Worm (Caenorhabditis elegans) whole organism, midembryonic: Measurements from ENCODE around the gene str-138.

Experiments
- cog-1 ChIP-seq: sonication (generic microtip); optimal IDR thresholded peaks from 2 replicates; lab custom pipeline; 2016; ENCODE audit warnings: missing genetic modification characterization, missing compliant biosample characterization
- flt-1 ChIP-seq: fragments of 200-800 bp; sonication (Bioruptor generic); IDR thresholded peaks from 2 replicates; pipeline ENCODE4 v1.3.6; 2022; ENCODE audit warnings: missing genetic modification characterization, missing compliant biosample characterization
- klf-2 ChIP-seq: fragments of 200-800 bp; sonication (Bioruptor generic); conservative IDR thresholded peaks from 2 replicates; pipeline ENCODE4 v1.3.6; 2022; ENCODE audit warnings: missing genetic modification reagents, missing genetic modification characterization, missing compliant biosample characterization
- med-1 ChIP-seq: sonication (generic microtip); optimal IDR thresholded peaks from 2 replicates; lab custom pipeline; 2017; ENCODE audit warnings: missing genetic modification characterization, mild to moderate bottlenecking, missing compliant biosample characterization, antibody characterized with exemption, missing genetic modification reagents; ENCODE audit not compliant: insufficient read depth
- ref-1 ChIP-seq: fragments of 200-800 bp; sonication (Bioruptor generic); conservative IDR thresholded peaks from 2 replicates; pipeline ENCODE4 v1.3.6; 2022; ENCODE audit warnings: missing genetic modification reagents, missing genetic modification characterization, missing compliant biosample characterization
- tab-1 ChIP-seq: fragments of 200-800 bp; sonication (Bioruptor generic); IDR thresholded peaks from 2 replicates; pipeline ENCODE4 v1.3.6; 2022; ENCODE audit warnings: missing genetic modification characterization, missing compliant biosample characterization
- ztf-29 ChIP-seq: fragments of 200-800 bp; sonication (Bioruptor generic); IDR thresholded peaks from 2 replicates; pipeline ENCODE4 v1.3.6; 2022; ENCODE audit warnings: missing genetic modification reagents, missing genetic modification characterization, missing compliant biosample characterization

DNA sequence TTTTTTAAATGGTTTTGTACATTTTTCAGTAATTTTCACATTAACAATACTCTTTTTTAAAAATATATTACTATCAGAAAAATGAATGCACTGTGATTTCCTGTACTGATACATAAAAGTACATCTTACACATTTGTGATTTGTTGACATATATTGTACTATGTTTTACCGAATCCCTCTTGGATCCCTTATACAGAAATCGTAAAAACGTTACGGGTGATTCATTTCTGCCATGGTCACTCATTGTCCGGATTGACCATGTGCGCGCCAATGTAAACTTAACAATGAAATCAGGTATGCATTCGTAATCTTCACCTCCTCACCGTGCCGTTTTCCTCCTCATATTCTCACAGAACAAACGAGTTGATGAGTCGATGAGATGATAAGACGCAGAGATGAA, 4.3 kb upstream of the str-138 start, which contains the start of gene ZC513.2:
- TF ChIP-seq cog-1 (tag; lab: Kevin White, UChicago), result no peak
- no peak for TF ChIP-seq flt-1 (GFP tag; lab: Robert Waterston, UW)
- no peak for TF ChIP-seq klf-2 (GFP tag; lab: Robert Waterston, UW)
- TF ChIP-seq ref-1, result no peak
- no peak for TF ChIP-seq ztf-29
- no peak for TF ChIP-seq med-1 (GFP tag; lab: Kevin White, UChicago)
- no peak for TF ChIP-seq tab-1 (GFP tag; lab: Robert Waterston, UW)
